Fruit fly (Drosophila melanogaster) whole organism, embryonic: ENCODE measurements around the gene CG33325.

Source experiments
- Antp ChIP-seq: fragments of 200-800 bp; sonication (Bioruptor generic); optimal IDR thresholded peaks from 3 replicates; lab custom pipeline; 2016; ENCODE audit warnings: missing biosample characterization, missing genetic modification characterization
- B-H1 ChIP-seq: fragments of 200-800 bp; sonication (Bioruptor generic); IDR thresholded peaks from 3 replicates; pipeline ENCODE4 v1.3.6; 2022; ENCODE audit warnings: missing biosample characterization, missing genetic modification characterization
- CG1024 ChIP-seq: fragments of 200-800 bp; sonication (Bioruptor generic); IDR thresholded peaks from 2 replicates; pipeline ENCODE4 v1.3.6; 2022; ENCODE audit warnings: missing biosample characterization, missing genetic modification characterization
- CG10366 ChIP-seq: fragments of 200-800 bp; sonication (Bioruptor generic); IDR thresholded peaks from 2 replicates; pipeline ENCODE4 v1.3.6; 2022; ENCODE audit warnings: missing biosample characterization, missing genetic modification characterization
- CG10462 ChIP-seq: fragments of 200-800 bp; sonication (Bioruptor generic); optimal IDR thresholded peaks from 2 replicates; lab custom pipeline; 2016; ENCODE audit warnings: missing biosample characterization, missing genetic modification characterization
- CG10565 ChIP-seq: fragments of 200-800 bp; sonication (Bioruptor generic); optimal IDR thresholded peaks from 3 replicates; lab custom pipeline; 2016; ENCODE audit warnings: missing biosample characterization, mild to moderate bottlenecking, missing genetic modification characterization
- CG11456 ChIP-seq: fragments of 200-800 bp; sonication (Bioruptor generic); IDR thresholded peaks from 3 replicates; pipeline ENCODE4 v1.3.6; 2022; ENCODE audit warnings: missing biosample characterization, missing genetic modification characterization
- CG14710 ChIP-seq: fragments of 200-800 bp; sonication (Bioruptor generic); optimal IDR thresholded peaks from 3 replicates; lab custom pipeline; 2019; ENCODE audit warnings: missing biosample characterization, mild to moderate bottlenecking, missing genetic modification characterization, moderate library complexity
- CG15073 ChIP-seq: fragments of 200-800 bp; sonication (Bioruptor generic); optimal IDR thresholded peaks from 2 replicates; lab custom pipeline; 2016; ENCODE audit warnings: missing biosample characterization, missing genetic modification characterization
- CG17361 ChIP-seq: fragments of 200-800 bp; sonication (Bioruptor generic); IDR thresholded peaks from 3 replicates; pipeline ENCODE4 v1.3.6; 2022; ENCODE audit warnings: missing biosample characterization, missing genetic modification characterization
- CG17802 ChIP-seq: fragments of 200-800 bp; sonication (Bioruptor generic); optimal IDR thresholded peaks from 2 replicates; lab custom pipeline; 2018; ENCODE audit warnings: missing biosample characterization, mild to moderate bottlenecking, missing genetic modification characterization, moderate library complexity
- CG17912 ChIP-seq: fragments of 200-800 bp; sonication (Bioruptor generic); optimal IDR thresholded peaks from 2 replicates; lab custom pipeline; 2018; ENCODE audit warnings: missing biosample characterization, mild to moderate bottlenecking, missing genetic modification characterization
- CG18619 ChIP-seq: fragments of 200-800 bp; sonication (Bioruptor generic); optimal IDR thresholded peaks from 3 replicates; lab custom pipeline; 2017; ENCODE audit warnings: missing biosample characterization, mild to moderate bottlenecking, missing genetic modification characterization
- CG34422 ChIP-seq: fragments of 200-800 bp; sonication (Bioruptor generic); IDR thresholded peaks from 3 replicates; pipeline ENCODE4 v1.3.6; 2022; ENCODE audit warnings: missing biosample characterization, missing genetic modification characterization
- CG4282 ChIP-seq: fragments of 200-800 bp; sonication (Bioruptor generic); optimal IDR thresholded peaks from 2 replicates; lab custom pipeline; 2016; ENCODE audit warnings: missing biosample characterization, missing genetic modification characterization
- CG7271 ChIP-seq: fragments of 200-800 bp; sonication (Bioruptor generic); optimal IDR thresholded peaks from 2 replicates; lab custom pipeline; 2018; ENCODE audit warnings: missing biosample characterization, mild to moderate bottlenecking, missing genetic modification characterization, moderate library complexity
- CG7556 ChIP-seq: fragments of 200-800 bp; sonication (Bioruptor generic); optimal IDR thresholded peaks from 2 replicates; lab custom pipeline; 2017; ENCODE audit warnings: missing biosample characterization, mild to moderate bottlenecking, missing genetic modification characterization
- CG7839 ChIP-seq: fragments of 200-800 bp; sonication (Bioruptor generic); optimal IDR thresholded peaks from 3 replicates; lab custom pipeline; 2018; ENCODE audit warnings: missing biosample characterization, mild to moderate bottlenecking, missing genetic modification characterization, moderate library complexity
- CG8388 ChIP-seq: fragments of 200-800 bp; sonication (Bioruptor generic); optimal IDR thresholded peaks from 2 replicates; lab custom pipeline; 2019; ENCODE audit warnings: missing biosample characterization, mild to moderate bottlenecking, missing genetic modification characterization, moderate library complexity
- CG8944 ChIP-seq: fragments of 200-800 bp; sonication (Bioruptor generic); optimal IDR thresholded peaks from 3 replicates; lab custom pipeline; 2016; ENCODE audit warnings: missing biosample characterization, missing genetic modification characterization
- CG9797 ChIP-seq: fragments of 200-800 bp; sonication (Bioruptor generic); optimal IDR thresholded peaks from 3 replicates; lab custom pipeline; 2018; ENCODE audit warnings: missing biosample characterization, mild to moderate bottlenecking, missing genetic modification characterization
- CrebB ChIP-seq: fragments of 200-800 bp; sonication (Bioruptor generic); optimal IDR thresholded peaks from 3 replicates; lab custom pipeline; 2018; ENCODE audit warnings: missing biosample characterization, mild to moderate bottlenecking, missing genetic modification characterization
- E2f2 ChIP-seq: fragments of 200-800 bp; sonication (Bioruptor generic); IDR thresholded peaks from 2 replicates; pipeline ENCODE4 v1.3.6; 2022; ENCODE audit warnings: missing biosample characterization, missing genetic modification characterization
- ERR ChIP-seq: fragments of 200-800 bp; sonication (Bioruptor generic); optimal IDR thresholded peaks from 2 replicates; lab custom pipeline; 2016; ENCODE audit warnings: missing biosample characterization, missing genetic modification characterization
- Fer3 ChIP-seq: fragments of 200-800 bp; sonication (Bioruptor generic); optimal IDR thresholded peaks from 2 replicates; lab custom pipeline; 2018; ENCODE audit warnings: missing biosample characterization, mild to moderate bottlenecking, missing genetic modification characterization, moderate library complexity
- GATAe ChIP-seq: fragments of 200-800 bp; sonication (Bioruptor generic); conservative IDR thresholded peaks from 2 replicates; pipeline ENCODE4 v1.3.6; 2022; ENCODE audit warnings: missing biosample characterization, missing genetic modification characterization
- Gug ChIP-seq: fragments of 200-800 bp; sonication (Bioruptor generic); IDR thresholded peaks from 4 replicates; pipeline ENCODE4 v1.3.6; 2022; ENCODE audit warnings: missing biosample characterization, missing genetic modification characterization
- Hsf ChIP-seq: fragments of 200-800 bp; sonication (Bioruptor generic); optimal IDR thresholded peaks from 3 replicates; lab custom pipeline; 2016; ENCODE audit warnings: missing biosample characterization, missing genetic modification characterization
- Lpt ChIP-seq: fragments of >200 bp; optimal IDR thresholded peaks from 2 replicates; lab custom pipeline; 2018; ENCODE audit warnings: missing biosample characterization, missing genetic modification characterization
- Oaz ChIP-seq: fragments of 200-800 bp; sonication (Bioruptor generic); IDR thresholded peaks from 2 replicates; pipeline ENCODE4 v1.3.6; 2022; ENCODE audit warnings: missing biosample characterization, missing genetic modification characterization
- Opbp ChIP-seq: fragments of 200-800 bp; sonication (Bioruptor generic); IDR thresholded peaks from 3 replicates; pipeline ENCODE4 v1.3.6; 2022; ENCODE audit warnings: missing biosample characterization, missing genetic modification characterization; ENCODE audit not compliant: partially characterized antibody
- Ptx1 ChIP-seq: fragments of 200-800 bp; sonication (Bioruptor generic); IDR thresholded peaks from 2 replicates; pipeline ENCODE4 v1.3.6; 2022; ENCODE audit warnings: missing biosample characterization, missing genetic modification characterization
- bab2 ChIP-seq: fragments of 200-800 bp; sonication (Bioruptor generic); optimal IDR thresholded peaks from 2 replicates; lab custom pipeline; 2016; ENCODE audit warnings: missing biosample characterization, missing genetic modification characterization
- chif ChIP-seq, 2 experiments: fragments of 200-800 bp; sonication (Bioruptor generic); optimal IDR thresholded peaks; 3 replicates each; lab custom pipeline; 2016; ENCODE audit warnings: missing biosample characterization in 2 of 2, missing genetic modification characterization in 2 of 2
- cwo ChIP-seq: fragments of 200-800 bp; sonication (Bioruptor generic); optimal IDR thresholded peaks from 3 replicates; lab custom pipeline; 2017; ENCODE audit warnings: missing biosample characterization, missing genetic modification characterization, mild to moderate bottlenecking, moderate library complexity, missing genetic modification reagents
- danr ChIP-seq: fragments of 200-800 bp; sonication (Bioruptor generic); IDR thresholded peaks from 2 replicates; pipeline ENCODE4 v1.3.6; 2022; ENCODE audit warnings: missing biosample characterization, missing genetic modification characterization
- disco-r ChIP-seq: fragments of 200-800 bp; sonication (Bioruptor generic); optimal IDR thresholded peaks from 2 replicates; lab custom pipeline; 2016; ENCODE audit warnings: missing biosample characterization, missing genetic modification characterization
- dmrt99B ChIP-seq: fragments of 200-800 bp; sonication (Bioruptor generic); optimal IDR thresholded peaks from 2 replicates; lab custom pipeline; 2018; ENCODE audit warnings: missing biosample characterization, mild to moderate bottlenecking, missing genetic modification characterization, moderate library complexity
- esg ChIP-seq: fragments of 200-800 bp; sonication (Bioruptor generic); conservative IDR thresholded peaks from 2 replicates; pipeline ENCODE4 v1.3.6; 2022; ENCODE audit warnings: missing biosample characterization, missing genetic modification characterization
- hbn ChIP-seq: fragments of 200-800 bp; sonication (Bioruptor generic); IDR thresholded peaks from 2 replicates; pipeline ENCODE4 v1.3.6; 2022; ENCODE audit warnings: missing biosample characterization, missing genetic modification characterization; ENCODE audit not compliant: partially characterized antibody
- jumu ChIP-seq: fragments of 200-800 bp; sonication (Bioruptor generic); optimal IDR thresholded peaks from 3 replicates; lab custom pipeline; 2016; ENCODE audit warnings: missing biosample characterization, missing genetic modification characterization
- psq ChIP-seq: fragments of 200-800 bp; sonication (Bioruptor generic); optimal IDR thresholded peaks from 2 replicates; lab custom pipeline; 2017; ENCODE audit warnings: missing biosample characterization, missing genetic modification characterization
- pum ChIP-seq: fragments of 200-800 bp; sonication (Bioruptor generic); optimal IDR thresholded peaks from 2 replicates; lab custom pipeline; 2016; ENCODE audit warnings: missing biosample characterization, missing genetic modification characterization
- ranshi ChIP-seq: fragments of 200-800 bp; sonication (Bioruptor generic); IDR thresholded peaks from 2 replicates; pipeline ENCODE4 v1.3.6; 2022; ENCODE audit warnings: missing biosample characterization, missing genetic modification characterization
- sens ChIP-seq: fragments of 200-800 bp; sonication (Bioruptor generic); peaks from one replicate; lab custom pipeline; 2016; ENCODE audit warnings: missing biosample characterization, missing genetic modification characterization
- sens-2 ChIP-seq: fragments of 200-800 bp; sonication (Bioruptor generic); IDR thresholded peaks from 2 replicates; pipeline ENCODE4 v1.3.6; 2022; ENCODE audit warnings: missing biosample characterization, missing genetic modification characterization
- seq ChIP-seq: fragments of 200-800 bp; sonication (Bioruptor generic); IDR thresholded peaks from 2 replicates; pipeline ENCODE4 v1.3.6; 2022; ENCODE audit warnings: missing biosample characterization, missing genetic modification characterization
- slp2 ChIP-seq: fragments of 200-800 bp; sonication (Bioruptor generic); optimal IDR thresholded peaks from 2 replicates; lab custom pipeline; 2016; ENCODE audit warnings: missing biosample characterization, missing genetic modification characterization
- so ChIP-seq: fragments of 200-800 bp; sonication (Bioruptor generic); IDR thresholded peaks from 3 replicates; pipeline ENCODE4 v1.3.6; 2022; ENCODE audit warnings: missing biosample characterization, missing genetic modification characterization
- sob ChIP-seq: fragments of 200-800 bp; sonication (Bioruptor generic); IDR thresholded peaks from 2 replicates; pipeline ENCODE4 v1.3.6; 2022; ENCODE audit warnings: missing biosample characterization, missing genetic modification characterization
- tgo ChIP-seq: fragments of 200-800 bp; sonication (Bioruptor generic); IDR thresholded peaks from 3 replicates; pipeline ENCODE4 v1.3.6; 2022; ENCODE audit warnings: missing biosample characterization, missing genetic modification characterization
- tx ChIP-seq: fragments of 200-800 bp; sonication (Bioruptor generic); optimal IDR thresholded peaks from 2 replicates; lab custom pipeline; 2016; ENCODE audit warnings: missing biosample characterization, missing genetic modification characterization

Gene CG33325

dm6 chr3R:8650741-8651140 lies 29.1 kb downstream of the CG33325 start, which contains the start of the genes Mkk4 and SLIRP2 (continued):
- peak; percentile 99 for TF ChIP-seq CG8944 (GFP tag; lab: Kevin White, UChicago)
- peak; percentile 97 for TF ChIP-seq GATAe
- peak; percentile 98 for TF ChIP-seq dmrt99B
- peak; percentile 99 for TF ChIP-seq jumu
- TF ChIP-seq CG10462 (GFP tag; lab: Kevin White, UChicago) = peak; percentile 98
- peak; percentile 100 for TF ChIP-seq sens
- TF ChIP-seq ERR (GFP tag; lab: Kevin White, UChicago) = peak; percentile 94
- peak; percentile 99 for TF ChIP-seq tgo
- TF ChIP-seq Hsf (GFP tag; lab: Kevin White, UChicago) = peak; percentile 100
- TF ChIP-seq CG10565 (GFP tag; lab: Kevin White, UChicago) = peak; percentile 97
- TF ChIP-seq B-H1 (GFP tag; lab: Robert Waterston, UW) = peak; percentile 98
- TF ChIP-seq hbn (GFP tag; lab: Robert Waterston, UW) = peak; percentile 70
- TF ChIP-seq CG7556 (GFP tag; lab: Kevin White, UChicago) = peak; percentile 98
- peak; percentile 99 for TF ChIP-seq Oaz (GFP tag; lab: Robert Waterston, UW)
- peak; percentile 99 for TF ChIP-seq chif (GFP tag; optimal IDR thresholded peaks at IDR 0.05; lab: Kevin White, UChicago)
- TF ChIP-seq CG7271 (tag; lab: Kevin White, UChicago) = peak; percentile 97
- peak; percentile 96 for TF ChIP-seq psq
- TF ChIP-seq ranshi (GFP tag; lab: Robert Waterston, UW) = peak; percentile 99
- peak; percentile 99 for TF ChIP-seq CG10366 (GFP tag; lab: Robert Waterston, UW)
- peak; percentile 99 for TF ChIP-seq sob (GFP tag; lab: Robert Waterston, UW)
- TF ChIP-seq Lpt (GFP tag; lab: Kevin White, UChicago) = no peak
- TF ChIP-seq Antp (GFP tag; lab: Kevin White, UChicago) = peak; percentile 99
- TF ChIP-seq esg (GFP tag; lab: Robert Waterston, UW) = peak; percentile 99
- peak; percentile 99 for TF ChIP-seq CG7839 (tag; lab: Kevin White, UChicago)
- peak; percentile 99 for TF ChIP-seq Ptx1
- peak; percentile 98 for TF ChIP-seq disco-r (GFP tag; lab: Kevin White, UChicago)
- peak; percentile 98 for TF ChIP-seq CG8388
- TF ChIP-seq CG11456 (GFP tag; lab: Robert Waterston, UW) = peak; percentile 99
- TF ChIP-seq Opbp (GFP tag; lab: Robert Waterston, UW) = peak; percentile 82
- TF ChIP-seq sens-2 (GFP tag; lab: Robert Waterston, UW) = peak; percentile 99
- peak; percentile 98 for TF ChIP-seq CG14710 (tag; lab: Kevin White, UChicago)
- peak; percentile 99 for TF ChIP-seq slp2 (GFP tag; lab: Kevin White, UChicago)
- peak; percentile 99 for TF ChIP-seq seq (GFP tag; lab: Robert Waterston, UW)
- peak; percentile 98 for TF ChIP-seq Gug
- TF ChIP-seq CG17361 (GFP tag; lab: Robert Waterston, UW) = peak; percentile 100
- peak; percentile 95 for TF ChIP-seq cwo (GFP tag; lab: Kevin White, UChicago)
- peak; percentile 97 for TF ChIP-seq CG17912
- peak; percentile 92 for TF ChIP-seq CG17802 (tag; lab: Kevin White, UChicago)
- peak; percentile 92 for TF ChIP-seq CG15073 (GFP tag; lab: Kevin White, UChicago)
- peak; percentile 99 for TF ChIP-seq bab2 (GFP tag; lab: Kevin White, UChicago)
- peak; percentile 98 for TF ChIP-seq CrebB (tag; lab: Kevin White, UChicago)
- TF ChIP-seq CG34422 (GFP tag; lab: Robert Waterston, UW) = peak; percentile 99
- TF ChIP-seq CG1024 (GFP tag; lab: Robert Waterston, UW) = peak; percentile 96
- peak; percentile 88 for TF ChIP-seq E2f2 (GFP tag; lab: Robert Waterston, UW)
- peak; percentile 97 for TF ChIP-seq danr (GFP tag; lab: Robert Waterston, UW)
- TF ChIP-seq CG9797 (GFP tag; lab: Kevin White, UChicago) = peak; percentile 64
- peak; percentile 99 for TF ChIP-seq so (GFP tag; lab: Robert Waterston, UW)
- peak; percentile 99 for TF ChIP-seq pum (GFP tag; lab: Kevin White, UChicago)
- TF ChIP-seq Fer3 (tag; lab: Kevin White, UChicago) = peak; percentile 99
- TF ChIP-seq tx (GFP tag; lab: Kevin White, UChicago) = peak; percentile 99
- peak; percentile 99 for TF ChIP-seq CG18619 (GFP tag; lab: Kevin White, UChicago)
- peak; percentile 96 for TF ChIP-seq CG4282 (GFP tag; lab: Kevin White, UChicago)
